Fruit fly (Drosophila melanogaster): Measurements from ENCODE around the gene wnd.

dm6 chr3L:19636821-19637460 is 1.4 kb upstream of the wnd start:
- TF ChIP-seq usp (GFP tag; optimal IDR thresholded peaks at IDR 0.05), result no peak
- no peak for TF ChIP-seq pan (optimal IDR thresholded peaks at IDR 0.05)
- TF ChIP-seq CG8478 (optimal IDR thresholded peaks at IDR 0.05), result no peak
- TF ChIP-seq Dll (optimal IDR thresholded peaks at IDR 0.05), result no peak
